Worm (Caenorhabditis elegans): ENCODE data around the gene C56G2.5.

- TF ChIP-seq flt-1 (GFP tag; IDR thresholded peaks at IDR 0.05), result no peak
- no peak for TF ChIP-seq tra-4 (tag; optimal IDR thresholded peaks at IDR 0.05)
- TF ChIP-seq ets-7 (tag; optimal IDR thresholded peaks at IDR 0.05), result no peak
- no peak for TF ChIP-seq ceh-36 (tag; optimal IDR thresholded peaks at IDR 0.05)
- TF ChIP-seq aly-1 (tag; optimal IDR thresholded peaks at IDR 0.05), result no peak
- no peak for TF ChIP-seq tbx-37 (GFP tag; conservative IDR thresholded peaks at IDR 0.05)
- no peak for TF ChIP-seq hnd-1 (tag; optimal IDR thresholded peaks at IDR 0.05)
- TF ChIP-seq hmbx-1 (tag; optimal IDR thresholded peaks at IDR 0.05), result no peak
- TF ChIP-seq scrt-1 (GFP tag; IDR thresholded peaks at IDR 0.05), result no peak
Measured at ce11 chrIII:6295972-6296700, 27.9 kb downstream of the C56G2.5 start, which contains the start of gene F47D12.7.
